Worm (Caenorhabditis elegans) whole organism, late embryonic: ENCODE results near the gene T16G1.9.

ENCODE experiments used
- ahr-1 ChIP-seq: sonication (generic microtip); optimal IDR thresholded peaks from 2 replicates; lab custom pipeline; 2016; ENCODE audit warnings: missing genetic modification characterization, missing compliant biosample characterization
- ceh-34 ChIP-seq: sonication (generic microtip); optimal IDR thresholded peaks from 2 replicates; lab custom pipeline; 2016; ENCODE audit warnings: mild to moderate bottlenecking, missing genetic modification characterization, missing compliant biosample characterization
- ceh-45 ChIP-seq: fragments of 200-800 bp; sonication (Bioruptor generic); IDR thresholded peaks from 2 replicates; pipeline ENCODE4 v1.3.6; 2022; ENCODE audit warnings: missing genetic modification reagents, missing genetic modification characterization, missing compliant biosample characterization
- ceh-9 ChIP-seq: sonication (generic microtip); optimal IDR thresholded peaks from 2 replicates; lab custom pipeline; 2016; ENCODE audit warnings: mild to moderate bottlenecking, missing genetic modification characterization, inconsistent platforms, missing compliant biosample characterization
- hlh-13 ChIP-seq: fragments of 200-800 bp; sonication (Bioruptor generic); optimal IDR thresholded peaks from 2 replicates; lab custom pipeline; 2018; ENCODE audit warnings: mild to moderate bottlenecking, missing genetic modification characterization, missing compliant biosample characterization
- pag-3 ChIP-seq: sonication (generic microtip); optimal IDR thresholded peaks from 2 replicates; lab custom pipeline; 2016; ENCODE audit warnings: missing compliant biosample characterization, missing genetic modification characterization, borderline replicate concordance

DNA sequence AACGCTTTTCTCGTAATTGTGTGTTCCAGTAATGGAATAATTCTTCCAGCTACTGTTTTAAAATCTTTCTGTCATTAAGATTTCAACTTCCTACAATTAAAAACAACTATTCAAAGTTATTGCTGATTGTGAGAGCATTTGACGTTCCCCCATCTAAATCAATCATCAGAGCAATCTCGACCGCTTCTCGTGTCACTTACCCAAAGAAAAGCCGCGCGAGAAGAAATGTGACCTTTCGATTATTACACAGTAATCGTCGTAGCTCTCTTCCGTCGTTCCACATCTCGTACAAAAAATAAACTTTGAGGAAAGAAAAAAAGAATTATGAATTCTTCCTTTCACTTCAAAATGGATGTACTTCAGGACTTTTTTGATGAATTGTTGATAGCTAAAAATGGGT is 43.2 kb downstream of the T16G1.9 start:
- no peak for TF ChIP-seq ceh-34 (tag; lab: Kevin White, UChicago)
- TF ChIP-seq pag-3 (tag; lab: Kevin White, UChicago) = no peak
- no peak for TF ChIP-seq hlh-13 (GFP tag; lab: Kevin White, UChicago)
- no peak for TF ChIP-seq ceh-45 (GFP tag; lab: Robert Waterston, UW)
- TF ChIP-seq ceh-9 (tag; lab: Kevin White, UChicago) = no peak
- no peak for TF ChIP-seq ahr-1 (tag; lab: Kevin White, UChicago)
